Worm (Caenorhabditis elegans) whole organism, young adult: ENCODE results near the gene cyp-33E1.

ENCODE experiments used
- B0019.2 ChIP-seq: fragments of 200-800 bp; sonication (Bioruptor generic); conservative IDR thresholded peaks from 2 replicates; pipeline ENCODE4 v1.3.6; 2022; ENCODE audit warnings: missing genetic modification reagents, missing genetic modification characterization, missing compliant biosample characterization
- B0035.1 ChIP-seq: sonication (generic microtip); optimal IDR thresholded peaks from 2 replicates; lab custom pipeline; 2016; ENCODE audit warnings: missing genetic modification characterization, mild to moderate bottlenecking, missing compliant biosample characterization, missing genotype, missing genetic modification reagents
- B0261.1 ChIP-seq: sonication (generic microtip); optimal IDR thresholded peaks from 2 replicates; lab custom pipeline; 2016; ENCODE audit warnings: mild to moderate bottlenecking, missing genetic modification characterization, moderate library complexity, missing compliant biosample characterization
- B0336.3 ChIP-seq: fragments of 200-800 bp; sonication (Bioruptor generic); IDR thresholded peaks from 2 replicates; pipeline ENCODE4 v1.3.6; 2022; ENCODE audit warnings: missing genetic modification characterization, missing compliant biosample characterization
- C06A6.2 ChIP-seq: fragments of 200-800 bp; sonication (Bioruptor generic); conservative IDR thresholded peaks from 2 replicates; pipeline ENCODE4 v1.3.6; 2022; ENCODE audit warnings: missing genetic modification characterization, missing compliant biosample characterization
- C17E4.6 ChIP-seq: fragments of 200-800 bp; sonication (Bioruptor generic); IDR thresholded peaks from 2 replicates; pipeline ENCODE4 v1.3.6; 2022; ENCODE audit warnings: missing genetic modification reagents, missing genetic modification characterization, missing compliant biosample characterization
- D2030.7 ChIP-seq: fragments of 200-800 bp; sonication (Bioruptor generic); IDR thresholded peaks from 2 replicates; pipeline ENCODE4 v1.3.6; 2022; ENCODE audit warnings: missing genetic modification reagents, missing genetic modification characterization, missing compliant biosample characterization
- F33H1.4 ChIP-seq: fragments of 200-800 bp; sonication (Bioruptor generic); IDR thresholded peaks from 2 replicates; pipeline ENCODE4 v1.3.6; 2022; ENCODE audit warnings: missing genetic modification reagents, missing genetic modification characterization, missing compliant biosample characterization
- F49E8.2 ChIP-seq: sonication (generic microtip); optimal IDR thresholded peaks from 3 replicates; lab custom pipeline; 2017; ENCODE audit warnings: missing genetic modification characterization, mild to moderate bottlenecking, missing compliant biosample characterization, antibody characterized with exemption, moderate library complexity; ENCODE audit not compliant: insufficient read depth
- F55B11.4 ChIP-seq: sonication (generic microtip); optimal IDR thresholded peaks from 2 replicates; lab custom pipeline; 2016; ENCODE audit warnings: missing compliant biosample characterization, missing genetic modification characterization, borderline replicate concordance; ENCODE audit not compliant: insufficient read depth
- Y53G8AR.9 ChIP-seq: fragments of 200-800 bp; sonication (Bioruptor generic); conservative IDR thresholded peaks from 2 replicates; pipeline ENCODE4 v1.3.6; 2022; ENCODE audit warnings: missing genetic modification reagents, missing genetic modification characterization, missing compliant biosample characterization
- Y56A3A.18 ChIP-seq: fragments of 200-800 bp; sonication (Bioruptor generic); IDR thresholded peaks from 2 replicates; pipeline ENCODE4 v1.3.6; 2022; ENCODE audit warnings: missing genetic modification reagents, missing genetic modification characterization, missing compliant biosample characterization
- Y79H2A.3 ChIP-seq: fragments of 200-800 bp; sonication (Bioruptor generic); conservative IDR thresholded peaks from 2 replicates; pipeline ENCODE4 v1.3.6; 2022; ENCODE audit warnings: missing genetic modification reagents, missing genetic modification characterization, missing compliant biosample characterization
- ZK185.1 ChIP-seq: sonication (generic microtip); optimal IDR thresholded peaks from 2 replicates; lab custom pipeline; 2016; ENCODE audit warnings: mild to moderate bottlenecking, missing genetic modification characterization, missing compliant biosample characterization; ENCODE audit not compliant: poor library complexity, severe bottlenecking
- aptf-2 ChIP-seq: fragments of 200-800 bp; sonication (Bioruptor generic); conservative IDR thresholded peaks from 2 replicates; pipeline ENCODE4 v1.3.6; 2022; ENCODE audit warnings: missing genetic modification reagents, missing genetic modification characterization, missing compliant biosample characterization
- aptf-3 ChIP-seq: fragments of 200-800 bp; sonication (Bioruptor generic); IDR thresholded peaks from 2 replicates; pipeline ENCODE4 v1.3.6; 2022; ENCODE audit warnings: missing genetic modification characterization, missing compliant biosample characterization
- atf-7 ChIP-seq: sonication (generic microtip); optimal IDR thresholded peaks from 2 replicates; lab custom pipeline; 2017; ENCODE audit warnings: mild to moderate bottlenecking, missing genetic modification characterization, missing compliant biosample characterization
- attf-3 ChIP-seq: fragments of 200-800 bp; sonication (Bioruptor generic); conservative IDR thresholded peaks from 2 replicates; pipeline ENCODE4 v1.3.6; 2022; ENCODE audit warnings: missing genetic modification reagents, missing genetic modification characterization, missing compliant biosample characterization
- bed-2 ChIP-seq: fragments of 200-800 bp; sonication (Bioruptor generic); IDR thresholded peaks from 2 replicates; pipeline ENCODE4 v1.3.6; 2022; ENCODE audit warnings: missing genetic modification reagents, missing genetic modification characterization, missing compliant biosample characterization
- ceh-100 ChIP-seq: fragments of 200-800 bp; sonication (Bioruptor generic); IDR thresholded peaks from 2 replicates; pipeline ENCODE4 v1.3.6; 2022; ENCODE audit warnings: missing genetic modification reagents, missing genetic modification characterization, missing compliant biosample characterization
- ceh-79 ChIP-seq: sonication (generic microtip); optimal IDR thresholded peaks from 2 replicates; lab custom pipeline; 2017; ENCODE audit warnings: mild to moderate bottlenecking, missing genetic modification characterization, missing compliant biosample characterization
- chd-7 ChIP-seq: sonication (generic microtip); optimal IDR thresholded peaks from 2 replicates; lab custom pipeline; 2016; ENCODE audit warnings: mild to moderate bottlenecking, missing genetic modification characterization, moderate library complexity, missing compliant biosample characterization
- dpff-1 ChIP-seq: sonication (generic microtip); optimal IDR thresholded peaks from 2 replicates; lab custom pipeline; 2017; ENCODE audit warnings: mild to moderate bottlenecking, missing genetic modification characterization, missing compliant biosample characterization
- egl-44 ChIP-seq: fragments of 200-800 bp; sonication (Bioruptor generic); IDR thresholded peaks from 2 replicates; pipeline ENCODE4 v1.3.6; 2022; ENCODE audit warnings: missing genetic modification reagents, missing genetic modification characterization, missing compliant biosample characterization
- him-1 ChIP-seq: sonication (generic microtip); optimal IDR thresholded peaks from 2 replicates; lab custom pipeline; 2016; ENCODE audit warnings: missing genotype, missing genetic modification reagents, missing genetic modification characterization, missing compliant biosample characterization
- hmg-20 ChIP-seq: fragments of 200-800 bp; sonication (Bioruptor generic); IDR thresholded peaks from 2 replicates; pipeline ENCODE4 v1.3.6; 2022; ENCODE audit warnings: missing genetic modification reagents, missing genetic modification characterization, missing compliant biosample characterization
- let-526 ChIP-seq: fragments of 200-800 bp; sonication (Bioruptor generic); IDR thresholded peaks from 2 replicates; pipeline ENCODE4 v1.3.6; 2022; ENCODE audit warnings: missing genetic modification reagents, missing genetic modification characterization, missing compliant biosample characterization
- let-607 ChIP-seq, 2 experiments: fragments of 200-800 bp in 1 of 2; sonication (Bioruptor generic) in 1 of 2; sonication (generic microtip) in 1 of 2; optimal IDR thresholded peaks; 2 replicates each; lab custom pipeline; 2016 to 2018; ENCODE audit warnings: mild to moderate bottlenecking in 2 of 2, missing compliant biosample characterization in 2 of 2, missing genetic modification characterization in 2 of 2, moderate library complexity in 2 of 2, missing genotype in 1 of 2
- lin-26 ChIP-seq: fragments of 200-800 bp; sonication (Bioruptor generic); IDR thresholded peaks from 2 replicates; pipeline ENCODE4 v1.3.6; 2022; ENCODE audit warnings: missing genetic modification reagents, missing genetic modification characterization, missing compliant biosample characterization
- lin-54 ChIP-seq: fragments of 200-800 bp; sonication (Bioruptor generic); optimal IDR thresholded peaks from 2 replicates; lab custom pipeline; 2018; ENCODE audit warnings: mild to moderate bottlenecking, missing genetic modification characterization, missing compliant biosample characterization
- lir-1 ChIP-seq: fragments of 200-800 bp; sonication (Bioruptor generic); conservative IDR thresholded peaks from 2 replicates; pipeline ENCODE4 v1.3.6; 2022; ENCODE audit warnings: missing genetic modification reagents, missing genetic modification characterization, missing compliant biosample characterization
- lsl-1 ChIP-seq: fragments of 200-800 bp; sonication (Bioruptor generic); optimal IDR thresholded peaks from 2 replicates; lab custom pipeline; 2018; ENCODE audit warnings: mild to moderate bottlenecking, missing genetic modification characterization, moderate library complexity, missing compliant biosample characterization
- madf-10 ChIP-seq: sonication (generic microtip); optimal IDR thresholded peaks from 2 replicates; lab custom pipeline; 2016; ENCODE audit warnings: mild to moderate bottlenecking, missing genetic modification characterization, missing compliant biosample characterization
- mxl-1 ChIP-seq: sonication (generic microtip); optimal IDR thresholded peaks from 2 replicates; lab custom pipeline; 2016; ENCODE audit warnings: missing genetic modification characterization, missing compliant biosample characterization
- nfyb-1 ChIP-seq: fragments of 200-800 bp; sonication (Bioruptor generic); IDR thresholded peaks from 2 replicates; pipeline ENCODE4 v1.3.6; 2022; ENCODE audit warnings: missing genetic modification reagents, missing genetic modification characterization, missing compliant biosample characterization
- nhr-120 ChIP-seq: fragments of 200-800 bp; sonication (Bioruptor generic); IDR thresholded peaks from 2 replicates; pipeline ENCODE4 v1.3.6; 2022; ENCODE audit warnings: missing genetic modification characterization, missing compliant biosample characterization
- pbrm-1 ChIP-seq: fragments of 200-800 bp; sonication (Bioruptor generic); IDR thresholded peaks from 2 replicates; pipeline ENCODE4 v1.3.6; 2022; ENCODE audit warnings: missing genetic modification reagents, missing genetic modification characterization, missing compliant biosample characterization
- rcor-1 ChIP-seq: fragments of 200-800 bp; sonication (Bioruptor generic); IDR thresholded peaks from 2 replicates; pipeline ENCODE4 v1.3.6; 2022; ENCODE audit warnings: missing genetic modification reagents, missing genetic modification characterization, missing compliant biosample characterization
- rec-8 ChIP-seq, 2 experiments: sonication (generic microtip); optimal IDR thresholded peaks; 2 replicates each; lab custom pipeline; 2016; ENCODE audit warnings: mild to moderate bottlenecking in 2 of 2, missing genetic modification characterization in 2 of 2, missing genetic modification reagents in 2 of 2, missing genotype in 2 of 2, missing biosample characterization in 1 of 2, missing compliant biosample characterization in 1 of 2, moderate library complexity in 1 of 2
- snpc-3.4 ChIP-seq: sonication (generic microtip); optimal IDR thresholded peaks from 2 replicates; lab custom pipeline; 2017; ENCODE audit warnings: missing genetic modification characterization, mild to moderate bottlenecking, missing compliant biosample characterization, antibody characterized with exemption, moderate library complexity, missing genotype, missing genetic modification reagents
- somi-1 ChIP-seq: fragments of 200-800 bp; sonication (Bioruptor generic); optimal IDR thresholded peaks from 2 replicates; lab custom pipeline; 2018; ENCODE audit warnings: mild to moderate bottlenecking, missing genetic modification characterization, missing compliant biosample characterization
- tbx-9 ChIP-seq: sonication (generic microtip); optimal IDR thresholded peaks from 2 replicates; lab custom pipeline; 2016; ENCODE audit warnings: borderline replicate concordance, missing genetic modification characterization, inconsistent platforms, missing compliant biosample characterization
- tlf-1 ChIP-seq: fragments of 200-800 bp; sonication (Bioruptor generic); optimal IDR thresholded peaks from 2 replicates; lab custom pipeline; 2018; ENCODE audit warnings: mild to moderate bottlenecking, missing genetic modification characterization, missing compliant biosample characterization
- unc-130 ChIP-seq: sonication (generic microtip); optimal IDR thresholded peaks from 2 replicates; lab custom pipeline; 2016; ENCODE audit warnings: missing genetic modification reagents, missing genetic modification characterization, missing compliant biosample characterization
- zim-3 ChIP-seq: sonication (generic microtip); optimal IDR thresholded peaks from 2 replicates; lab custom pipeline; 2017; ENCODE audit warnings: mild to moderate bottlenecking, missing genetic modification characterization, moderate library complexity, missing compliant biosample characterization
- ztf-25 ChIP-seq: fragments of 200-800 bp; sonication (Bioruptor generic); IDR thresholded peaks from 2 replicates; pipeline ENCODE4 v1.3.6; 2022; ENCODE audit warnings: missing genetic modification reagents, missing genetic modification characterization, missing compliant biosample characterization
- ztf-3 ChIP-seq: fragments of 200-800 bp; sonication (Bioruptor generic); optimal IDR thresholded peaks from 2 replicates; lab custom pipeline; 2018; ENCODE audit warnings: mild to moderate bottlenecking, missing genetic modification characterization, missing compliant biosample characterization

The cyp-33E1 gene

ce11 chrIV:8687605-8688191 is 39.3 kb upstream of the cyp-33E1 start, which contains the start of gene snrp-3 (continued):
- TF ChIP-seq attf-3 (GFP tag; lab: Robert Waterston, UW) = peak; percentile 59; the same call in 1 of the 2 replicates
- no peak for TF ChIP-seq ztf-3 (GFP tag; lab: Kevin White, UChicago)
- 0 out of 2 replicates have a peak, but pooled peaks have one; percentile 42 for TF ChIP-seq B0336.3
- no peak for TF ChIP-seq C17E4.6 (GFP tag; lab: Robert Waterston, UW)
- TF ChIP-seq dpff-1 (tag; lab: Kevin White, UChicago) = no peak
- no peak for TF ChIP-seq snpc-3.4 (tag; lab: Kevin White, UChicago)
- no peak for TF ChIP-seq ztf-25
- TF ChIP-seq madf-10 (tag; lab: Kevin White, UChicago) = peak; percentile 42
- TF ChIP-seq tlf-1 (GFP tag; lab: Kevin White, UChicago) = peak; percentile 36
- TF ChIP-seq him-1 (tag; lab: Kevin White, UChicago) = no peak
- TF ChIP-seq atf-7 (tag; lab: Kevin White, UChicago) = no peak
- 0 out of 2 replicates have a peak, but pooled peaks have one; percentile 44 for TF ChIP-seq Y79H2A.3 (GFP tag; lab: Robert Waterston, UW)
- TF ChIP-seq pbrm-1 (GFP tag; lab: Robert Waterston, UW) = peak; percentile 43; the same call in 1 of the 2 replicates
- TF ChIP-seq lir-1 = 0 out of 2 replicates have a peak, but pooled peaks have one; percentile 13
- no peak for TF ChIP-seq B0035.1
- peak; percentile 73 for TF ChIP-seq nfyb-1 (GFP tag; lab: Robert Waterston, UW)
- TF ChIP-seq lsl-1 (GFP tag; lab: Kevin White, UChicago) = peak; percentile 63
- TF ChIP-seq D2030.7 = peak; percentile 71
- TF ChIP-seq lin-26 (GFP tag; lab: Robert Waterston, UW) = 0 out of 2 replicates have a peak, but pooled peaks have one; percentile 6
- TF ChIP-seq chd-7 (tag; lab: Kevin White, UChicago) = peak; percentile 11
- no peak for TF ChIP-seq egl-44
- peak; percentile 95 for TF ChIP-seq lin-54
- TF ChIP-seq ceh-79 (tag; lab: Kevin White, UChicago) = no peak
- peak; percentile 23 for TF ChIP-seq unc-130 (GFP tag; lab: Kevin White, UChicago)
- peak; percentile 10 for TF ChIP-seq F49E8.2 (tag; lab: Kevin White, UChicago)
- no peak for TF ChIP-seq let-526 (GFP tag; lab: Robert Waterston, UW)
- TF ChIP-seq aptf-2 = no peak
- no peak for TF ChIP-seq rec-8 (tag; optimal IDR thresholded peaks at IDR 0.05; lab: Kevin White, UChicago)
- peak; percentile 89; the same call in 1 of the 2 replicates for TF ChIP-seq Y53G8AR.9
- TF ChIP-seq ceh-100 (GFP tag; lab: Robert Waterston, UW) = no peak
- 0 out of 2 replicates have a peak, but pooled peaks have one; percentile 34 for TF ChIP-seq C06A6.2 (GFP tag; lab: Robert Waterston, UW)
- TF ChIP-seq bed-2 (GFP tag; lab: Robert Waterston, UW) = no peak
- TF ChIP-seq rcor-1 = peak; percentile 42
- TF ChIP-seq aptf-3 (GFP tag; lab: Robert Waterston, UW) = no peak
- TF ChIP-seq Y56A3A.18 = no peak
- TF ChIP-seq ZK185.1 = peak; percentile 76
- TF ChIP-seq nhr-120 = no peak
- peak; percentile 73 for TF ChIP-seq hmg-20 (GFP tag; lab: Robert Waterston, UW)
- TF ChIP-seq somi-1 = no peak
- TF ChIP-seq B0261.1 (tag; lab: Kevin White, UChicago) = no peak
- no peak for TF ChIP-seq zim-3
- no peak for TF ChIP-seq mxl-1 (tag; lab: Kevin White, UChicago)
- no peak for TF ChIP-seq B0019.2 (GFP tag; lab: Robert Waterston, UW)
- peak in 1 of 2 experiments; percentile 12 for TF ChIP-seq let-607 (tag; optimal IDR thresholded peaks at IDR 0.05; lab: Kevin White, UChicago)
- TF ChIP-seq F33H1.4 = peak; percentile 67
- TF ChIP-seq F55B11.4 (tag; lab: Kevin White, UChicago) = no peak
- no peak for TF ChIP-seq tbx-9 (tag; lab: Kevin White, UChicago)
